Fruit fly (Drosophila melanogaster): ENCODE results near the gene unc-119.

Gene unc-119

dm6 chrX:7299399-7300355, 8.6 kb upstream of the unc-119 start:
- peak; percentile 46 for TF ChIP-seq Mnt (GFP tag; optimal IDR thresholded peaks at IDR 0.05)
- no peak for TF ChIP-seq pad (GFP tag; optimal IDR thresholded peaks at IDR 0.05)
- TF ChIP-seq CG7101 (tag; optimal IDR thresholded peaks at IDR 0.05) = peak; percentile 65
- peak; percentile 58 for TF ChIP-seq CG1620 (GFP tag; optimal IDR thresholded peaks at IDR 0.05)
- TF ChIP-seq Hr96 (GFP tag; optimal IDR thresholded peaks at IDR 0.05) = peak; percentile 53
- peak; percentile 48 for TF ChIP-seq CG14711 (tag; optimal IDR thresholded peaks at IDR 0.05)
- peak; percentile 2 for TF ChIP-seq tj (GFP tag; optimal IDR thresholded peaks at IDR 0.05)
- no peak for TF ChIP-seq ovo (GFP tag; optimal IDR thresholded peaks at IDR 0.05)
- TF ChIP-seq CG7045 (GFP tag; optimal IDR thresholded peaks at IDR 0.05) = peak; percentile 3
- TF ChIP-seq cnc (optimal IDR thresholded peaks at IDR 0.05) = no peak
- peak; percentile 50 for TF ChIP-seq CG5204 (GFP tag; optimal IDR thresholded peaks at IDR 0.05)
- peak; percentile 22 for TF ChIP-seq CG33017 (tag; optimal IDR thresholded peaks at IDR 0.05)
- peak; percentile 47 for TF ChIP-seq kay (GFP tag; ENCODE audit: borderline replicate concordance)
- no peak for TF ChIP-seq Clk (GFP tag; optimal IDR thresholded peaks at IDR 0.05)
- TF ChIP-seq cic (GFP tag; optimal IDR thresholded peaks at IDR 0.05) = peak; percentile 15
- peak; percentile 40 for TF ChIP-seq CG11617 (GFP tag; optimal IDR thresholded peaks at IDR 0.05)
- TF ChIP-seq Crg-1 (GFP tag; optimal IDR thresholded peaks at IDR 0.05) = peak; percentile 54
- TF ChIP-seq toe (GFP tag; optimal IDR thresholded peaks at IDR 0.05) = peak; percentile 25
- TF ChIP-seq bab1 (GFP tag; optimal IDR thresholded peaks at IDR 0.05) = peak; percentile 36
- peak; percentile 30 for TF ChIP-seq CG12768 (GFP tag; optimal IDR thresholded peaks at IDR 0.05)

dm6 chrX:7298323-7298722, 7.2 kb upstream of the unc-119 start:
- TF ChIP-seq pad (GFP tag; optimal IDR thresholded peaks at IDR 0.05) (peak; percentile 83), Clk (GFP tag; optimal IDR thresholded peaks at IDR 0.05) (no peak), tj (GFP tag; optimal IDR thresholded peaks at IDR 0.05) (peak; percentile 97)

dm6 chrX:7296721-7297227, 5.7 kb upstream of the unc-119 start:
- TF ChIP-seq CG7045 (GFP tag; optimal IDR thresholded peaks at IDR 0.05) = no peak
- no peak for TF ChIP-seq ovo (GFP tag; optimal IDR thresholded peaks at IDR 0.05)
- no peak for TF ChIP-seq CG7101 (tag; optimal IDR thresholded peaks at IDR 0.05)
- no peak for TF ChIP-seq Clk (GFP tag; optimal IDR thresholded peaks at IDR 0.05)
- no peak for TF ChIP-seq pad (GFP tag; optimal IDR thresholded peaks at IDR 0.05)
- TF ChIP-seq Hr96 (GFP tag; optimal IDR thresholded peaks at IDR 0.05) = no peak
- no peak for TF ChIP-seq bab1 (GFP tag; optimal IDR thresholded peaks at IDR 0.05)
- TF ChIP-seq CG12768 (GFP tag; optimal IDR thresholded peaks at IDR 0.05) = no peak
- no peak for TF ChIP-seq CG5204 (GFP tag; optimal IDR thresholded peaks at IDR 0.05)
- no peak for TF ChIP-seq cic (GFP tag; optimal IDR thresholded peaks at IDR 0.05)
- no peak for TF ChIP-seq kay (GFP tag; ENCODE audit: borderline replicate concordance)
- no peak for TF ChIP-seq Crg-1 (GFP tag; optimal IDR thresholded peaks at IDR 0.05)
- TF ChIP-seq CG11617 (GFP tag; optimal IDR thresholded peaks at IDR 0.05) = no peak
- no peak for TF ChIP-seq Mnt (GFP tag; optimal IDR thresholded peaks at IDR 0.05)
- TF ChIP-seq CG1620 (GFP tag; optimal IDR thresholded peaks at IDR 0.05) = no peak

dm6 chrX:7295973-7296372, 4.9 kb upstream of the unc-119 start:
- TF ChIP-seq CG11617 (GFP tag; optimal IDR thresholded peaks at IDR 0.05) (no peak), toe (GFP tag; optimal IDR thresholded peaks at IDR 0.05) (no peak), CG7045 (GFP tag; optimal IDR thresholded peaks at IDR 0.05) (no peak), Hr96 (GFP tag; optimal IDR thresholded peaks at IDR 0.05) (no peak), kay (GFP tag; ENCODE audit: borderline replicate concordance) (no peak), ovo (GFP tag; optimal IDR thresholded peaks at IDR 0.05) (no peak), CG7101 (tag; optimal IDR thresholded peaks at IDR 0.05) (no peak), CG14711 (tag; optimal IDR thresholded peaks at IDR 0.05) (no peak), cic (GFP tag; optimal IDR thresholded peaks at IDR 0.05) (no peak), CG33017 (tag; optimal IDR thresholded peaks at IDR 0.05) (no peak), cnc (optimal IDR thresholded peaks at IDR 0.05) (no peak), CG1620 (GFP tag; optimal IDR thresholded peaks at IDR 0.05) (no peak)

- TF ChIP-seq cic (GFP tag; optimal IDR thresholded peaks at IDR 0.05) (peak; percentile 68), CG14711 (tag; optimal IDR thresholded peaks at IDR 0.05) (peak; percentile 90), toe (GFP tag; optimal IDR thresholded peaks at IDR 0.05) (peak; percentile 72), Crg-1 (GFP tag; optimal IDR thresholded peaks at IDR 0.05) (peak; percentile 78), Clk (GFP tag; optimal IDR thresholded peaks at IDR 0.05) (peak; percentile 74), CG5204 (GFP tag; optimal IDR thresholded peaks at IDR 0.05) (peak; percentile 69), CG12768 (GFP tag; optimal IDR thresholded peaks at IDR 0.05) (peak; percentile 93), Hr96 (GFP tag; optimal IDR thresholded peaks at IDR 0.05) (peak; percentile 14), cnc (optimal IDR thresholded peaks at IDR 0.05) (no peak), ovo (GFP tag; optimal IDR thresholded peaks at IDR 0.05) (peak; percentile 71), CG11617 (GFP tag; optimal IDR thresholded peaks at IDR 0.05) (peak; percentile 86), bab1 (GFP tag; optimal IDR thresholded peaks at IDR 0.05) (peak; percentile 93), Mnt (GFP tag; optimal IDR thresholded peaks at IDR 0.05) (peak; percentile 49), kay (GFP tag; ENCODE audit: borderline replicate concordance) (no peak), CG7045 (GFP tag; optimal IDR thresholded peaks at IDR 0.05) (peak; percentile 89), pad (GFP tag; optimal IDR thresholded peaks at IDR 0.05) (peak; percentile 83), CG1620 (GFP tag; optimal IDR thresholded peaks at IDR 0.05) (peak; percentile 54), CG33017 (tag; optimal IDR thresholded peaks at IDR 0.05) (peak; percentile 92), CG7101 (tag; optimal IDR thresholded peaks at IDR 0.05) (peak; percentile 94), tj (GFP tag; optimal IDR thresholded peaks at IDR 0.05) (peak; percentile 77)
Observed at dm6 chrX:7293874-7294559, 2.9 kb upstream of the unc-119 start.
